Worm (Caenorhabditis elegans) whole organism, L4 larva: ENCODE results near the gene lgg-3.
A peak's percentile ranks its signal among the peaks of the same experiment; 100 is the strongest.

ENCODE experiments used
- F49E8.2 ChIP-seq: sonication (generic microtip); optimal IDR thresholded peaks from 2 replicates; lab custom pipeline; 2016; ENCODE audit warnings: missing compliant biosample characterization, mild to moderate bottlenecking, missing genetic modification characterization, borderline replicate concordance
- R02D3.7 ChIP-seq: fragments of 150-350 bp; sonication (generic microtip); optimal IDR thresholded peaks from 3 replicates; lab custom pipeline; 2014; ENCODE audit warnings: missing biosample characterization, missing genetic modification characterization
- T26A8.4 ChIP-seq: fragments of 200-800 bp; sonication (Bioruptor generic); IDR thresholded peaks from 2 replicates; pipeline ENCODE4 v1.3.6; 2022; ENCODE audit warnings: missing genetic modification characterization, missing compliant biosample characterization
- Y105C5A.15 ChIP-seq: fragments of 200-800 bp; sonication (Bioruptor generic); IDR thresholded peaks from 2 replicates; pipeline ENCODE4 v1.3.6; 2022; ENCODE audit warnings: missing genetic modification characterization, missing compliant biosample characterization
- Y48G9A.11 ChIP-seq: fragments of 200-800 bp; sonication (Bioruptor generic); IDR thresholded peaks from 2 replicates; pipeline ENCODE4 v1.3.6; 2022; ENCODE audit warnings: missing genetic modification reagents, missing genetic modification characterization, missing compliant biosample characterization
- Y75B8A.6 ChIP-seq: fragments of 200-800 bp; sonication (Bioruptor generic); IDR thresholded peaks from 2 replicates; pipeline ENCODE4 v1.3.6; 2022; ENCODE audit warnings: missing genetic modification reagents, missing genetic modification characterization, missing compliant biosample characterization
- ZK337.2 ChIP-seq: fragments of 200-800 bp; sonication (Bioruptor generic); IDR thresholded peaks from 2 replicates; pipeline ENCODE4 v1.3.6; 2022; ENCODE audit warnings: missing genetic modification reagents, missing genetic modification characterization, missing compliant biosample characterization
- aha-1 ChIP-seq: fragments of 150-350 bp; peaks from one replicate; lab custom pipeline; 2014; ENCODE audit warnings: missing biosample characterization, missing genetic modification characterization
- arid-1 ChIP-seq: fragments of 200-800 bp; sonication (Bioruptor generic); conservative IDR thresholded peaks from 2 replicates; pipeline ENCODE4 v1.3.6; 2022; ENCODE audit warnings: missing genetic modification reagents, missing genetic modification characterization, missing compliant biosample characterization
- ceh-28 ChIP-seq: fragments of 150-350 bp; optimal IDR thresholded peaks from 2 replicates; lab custom pipeline; 2014; ENCODE audit warnings: missing biosample characterization, missing genetic modification reagents, missing genetic modification characterization
- ceh-62 ChIP-seq: sonication (generic microtip); optimal IDR thresholded peaks from 2 replicates; lab custom pipeline; 2017; ENCODE audit warnings: missing biosample characterization, missing genetic modification characterization
- ces-1 ChIP-seq: fragments of 150-350 bp; sonication (generic microtip); optimal IDR thresholded peaks from 4 replicates; lab custom pipeline; 2014; ENCODE audit warnings: missing biosample characterization, missing genetic modification reagents, missing genetic modification characterization
- cey-2 ChIP-seq: sonication (generic microtip); optimal IDR thresholded peaks from 3 replicates; lab custom pipeline; 2017; ENCODE audit warnings: missing genetic modification characterization, mild to moderate bottlenecking, missing compliant biosample characterization, antibody characterized with exemption, borderline replicate concordance; ENCODE audit not compliant: insufficient read depth
- daf-16 ChIP-seq, 3 experiments: sonication (generic microtip); optimal IDR thresholded peaks; 2 replicates each; lab custom pipeline; 2016 to 2017; ENCODE audit warnings: missing genetic modification characterization in 3 of 3, missing genetic modification reagents in 3 of 3, mild to moderate bottlenecking in 2 of 3, missing compliant biosample characterization in 2 of 3, missing biosample characterization in 1 of 3, moderate library complexity in 1 of 3
- dmd-6 ChIP-seq: fragments of 200-800 bp; sonication (Bioruptor generic); IDR thresholded peaks from 2 replicates; pipeline ENCODE4 v1.3.6; 2022; ENCODE audit warnings: missing genetic modification reagents, missing genetic modification characterization, missing compliant biosample characterization
- egl-43 ChIP-seq: fragments of 200-800 bp; sonication (Bioruptor generic); IDR thresholded peaks from 2 replicates; pipeline ENCODE4 v1.3.6; 2022; ENCODE audit warnings: missing genetic modification reagents, missing genetic modification characterization, missing compliant biosample characterization
- fkh-10 ChIP-seq: fragments of 150-350 bp; optimal IDR thresholded peaks from 2 replicates; lab custom pipeline; 2014; ENCODE audit warnings: missing biosample characterization, missing genetic modification reagents, missing genetic modification characterization
- hlh-30 ChIP-seq: sonication (generic microtip); optimal IDR thresholded peaks from 2 replicates; lab custom pipeline; 2017; ENCODE audit warnings: antibody characterized with exemption, mild to moderate bottlenecking, missing genetic modification characterization, missing compliant biosample characterization; ENCODE audit not compliant: insufficient read depth
- lin-1 ChIP-seq: fragments of 200-800 bp; sonication (Bioruptor generic); IDR thresholded peaks from 2 replicates; pipeline ENCODE4 v1.3.6; 2022; ENCODE audit warnings: missing genetic modification reagents, missing genetic modification characterization, missing compliant biosample characterization
- lin-13 ChIP-seq: fragments of 150-350 bp; optimal IDR thresholded peaks from 2 replicates; lab custom pipeline; 2014; ENCODE audit warnings: missing biosample characterization, missing genetic modification reagents, missing genetic modification characterization
- lin-38 ChIP-seq: fragments of 200-800 bp; sonication (Bioruptor generic); IDR thresholded peaks from 2 replicates; pipeline ENCODE4 v1.3.6; 2022; ENCODE audit warnings: missing genetic modification reagents, missing genetic modification characterization, missing compliant biosample characterization
- lir-3 ChIP-seq: sonication (generic microtip); optimal IDR thresholded peaks from 2 replicates; lab custom pipeline; 2016; ENCODE audit warnings: mild to moderate bottlenecking, missing genetic modification characterization, missing compliant biosample characterization
- mdt-29 ChIP-seq: fragments of 200-800 bp; sonication (Bioruptor generic); IDR thresholded peaks from 2 replicates; pipeline ENCODE4 v1.3.6; 2022; ENCODE audit warnings: missing genetic modification reagents, missing genetic modification characterization, missing compliant biosample characterization
- mep-1 ChIP-seq: fragments of 150-350 bp; sonication (generic microtip); optimal IDR thresholded peaks from 3 replicates; lab custom pipeline; 2014; ENCODE audit warnings: missing biosample characterization, missing genetic modification characterization
- mes-2 ChIP-seq: sonication (generic microtip); optimal IDR thresholded peaks from 2 replicates; lab custom pipeline; 2016; ENCODE audit warnings: missing genotype, mild to moderate bottlenecking, missing genetic modification characterization, missing compliant biosample characterization; ENCODE audit not compliant: poor library complexity, severe bottlenecking
- mxl-2 ChIP-seq: fragments of 200-800 bp; sonication (Bioruptor generic); conservative IDR thresholded peaks from 2 replicates; pipeline ENCODE4 v1.3.6; 2022; ENCODE audit warnings: missing genetic modification reagents, missing genetic modification characterization, missing compliant biosample characterization
- mxl-3 ChIP-seq: fragments of 200-800 bp; sonication (Bioruptor generic); optimal IDR thresholded peaks from 2 replicates; lab custom pipeline; 2018; ENCODE audit warnings: mild to moderate bottlenecking, missing genetic modification characterization, missing compliant biosample characterization
- nhr-102 ChIP-seq: sonication (generic microtip); optimal IDR thresholded peaks from 2 replicates; lab custom pipeline; 2016; ENCODE audit warnings: mild to moderate bottlenecking, missing genetic modification characterization, moderate library complexity, missing compliant biosample characterization
- nhr-25 ChIP-seq: sonication (generic microtip); optimal IDR thresholded peaks from 2 replicates; lab custom pipeline; 2017; ENCODE audit warnings: missing genetic modification characterization, mild to moderate bottlenecking, missing compliant biosample characterization, antibody characterized with exemption, moderate library complexity, borderline replicate concordance; ENCODE audit not compliant: insufficient read depth
- nhr-28 ChIP-seq: fragments of 150-350 bp; optimal IDR thresholded peaks from 2 replicates; lab custom pipeline; 2014; ENCODE audit warnings: missing biosample characterization, missing genetic modification characterization
- nhr-77 ChIP-seq: fragments of 150-350 bp; optimal IDR thresholded peaks from 2 replicates; lab custom pipeline; 2014; ENCODE audit warnings: missing biosample characterization, missing genetic modification characterization
- sdz-12 ChIP-seq: fragments of 200-800 bp; sonication (Bioruptor generic); optimal IDR thresholded peaks from 2 replicates; lab custom pipeline; 2018; ENCODE audit warnings: mild to moderate bottlenecking, missing genetic modification characterization, missing compliant biosample characterization
- set-16 ChIP-seq: fragments of 200-800 bp; sonication (Bioruptor generic); IDR thresholded peaks from 2 replicates; pipeline ENCODE4 v1.3.6; 2022; ENCODE audit warnings: missing genetic modification reagents, missing genetic modification characterization, missing compliant biosample characterization
- snpc-1.2 ChIP-seq: fragments of 200-800 bp; sonication (Bioruptor generic); IDR thresholded peaks from 2 replicates; pipeline ENCODE4 v1.3.6; 2022; ENCODE audit warnings: missing genetic modification reagents, missing genetic modification characterization, missing compliant biosample characterization
- snpc-4 ChIP-seq: fragments of 150-350 bp; optimal IDR thresholded peaks from 2 replicates; lab custom pipeline; 2014; ENCODE audit warnings: missing biosample characterization, missing genetic modification characterization
- tag-97 ChIP-seq: fragments of 200-800 bp; sonication (Bioruptor generic); IDR thresholded peaks from 2 replicates; pipeline ENCODE4 v1.3.6; 2022; ENCODE audit warnings: missing genetic modification characterization, missing compliant biosample characterization
- unc-130 ChIP-seq: sonication (generic microtip); optimal IDR thresholded peaks from 2 replicates; lab custom pipeline; 2016; ENCODE audit warnings: missing genetic modification reagents, missing genetic modification characterization, missing compliant biosample characterization
- unc-39 ChIP-seq: sonication (generic microtip); optimal IDR thresholded peaks from 2 replicates; lab custom pipeline; 2017; ENCODE audit warnings: missing biosample characterization, missing genetic modification characterization
- unc-62 ChIP-seq, 3 experiments: fragments of 150-350 bp in 1 of 3; sonication (generic microtip); optimal IDR thresholded peaks in 2 of 3; peaks in 1 of 3; 1 replicate in 1 of 3; 2 replicates in 2 of 3; lab custom pipeline; 2014 to 2017; ENCODE audit warnings: missing biosample characterization in 3 of 3, missing genetic modification characterization in 3 of 3, missing genetic modification reagents in 3 of 3, missing genotype in 1 of 3
- vab-7 ChIP-seq: fragments of 200-800 bp; sonication (Bioruptor generic); IDR thresholded peaks from 2 replicates; pipeline ENCODE4 v1.3.6; 2022; ENCODE audit warnings: missing genetic modification reagents, missing genetic modification characterization, missing compliant biosample characterization
- zag-1 ChIP-seq: fragments of 150-350 bp; optimal IDR thresholded peaks from 2 replicates; lab custom pipeline; 2014; ENCODE audit warnings: missing biosample characterization, missing genetic modification characterization
- ztf-11 ChIP-seq: fragments of 150-350 bp; optimal IDR thresholded peaks from 2 replicates; lab custom pipeline; 2014; ENCODE audit warnings: missing biosample characterization, missing genetic modification characterization

lgg-3 gene

DNA sequence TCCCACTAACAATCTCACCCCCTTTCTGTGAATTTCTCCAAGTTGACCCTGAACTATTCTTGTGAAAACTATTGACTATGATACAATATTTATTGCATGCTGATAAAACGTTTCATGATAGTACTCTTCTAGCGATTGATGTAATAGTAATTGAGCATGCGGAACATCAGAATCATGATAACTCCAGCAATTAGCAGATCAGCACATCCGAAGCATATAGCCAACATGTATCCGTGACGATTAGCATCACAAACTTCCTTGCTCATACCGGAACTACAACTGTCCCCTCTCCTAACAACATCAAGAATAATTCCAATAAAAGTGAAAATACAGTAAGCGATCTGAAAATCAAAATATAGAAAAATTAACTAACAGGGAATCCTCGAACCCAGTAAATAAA lies 32.2 kb upstream of the lgg-3 start:
- TF ChIP-seq lir-3 (tag; lab: Kevin White, UChicago) (no peak), lin-13 (GFP tag; lab: Kevin White, UChicago) (no peak), nhr-28 (tag; lab: Kevin White, UChicago) (no peak), R02D3.7 (tag; lab: Kevin White, UChicago) (no peak), unc-130 (no peak), lin-1 (GFP tag; lab: Robert Waterston, UW) (no peak), nhr-77 (tag; lab: Kevin White, UChicago) (no peak), aha-1 (tag; lab: Kevin White, UChicago) (peak; percentile 28), unc-62 (GFP tag; optimal IDR thresholded peaks at IDR 0.05 in 1 of 2; lab: Kevin White, UChicago) (peak in 1 of 2 experiments; percentile 28), unc-62 (tag; optimal IDR thresholded peaks at IDR 0.05; lab: Kevin White, UChicago) (no peak), ztf-11 (no peak), cey-2 (no peak), set-16 (no peak), zag-1 (tag; lab: Kevin White, UChicago) (no peak), mes-2 (tag; lab: Kevin White, UChicago) (no peak), hlh-30 (tag; lab: Kevin White, UChicago) (no peak), arid-1 (GFP tag; lab: Robert Waterston, UW) (no peak), ceh-28 (tag; lab: Kevin White, UChicago) (no peak)

DNA sequence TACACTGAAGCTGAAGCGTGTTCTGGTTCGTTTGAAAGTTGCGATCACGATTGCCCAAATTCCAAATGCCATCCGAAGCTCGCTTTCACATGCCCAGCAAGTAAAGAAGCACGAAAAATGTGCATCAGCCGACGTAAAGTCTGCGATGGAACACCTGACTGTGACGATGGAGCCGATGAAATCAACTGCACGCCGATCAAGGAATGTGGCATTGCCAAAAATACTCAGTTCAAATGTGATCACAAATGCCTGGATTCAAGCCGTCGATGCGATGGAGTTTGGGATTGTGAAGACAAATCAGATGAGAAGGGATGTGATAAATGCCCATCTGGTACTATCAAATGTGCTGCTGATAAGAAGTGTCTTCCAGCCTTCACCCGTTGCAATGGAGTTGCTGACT lies 31.6 kb upstream of the lgg-3 start:
- no peak for TF ChIP-seq mdt-29
- peak; percentile 93 for TF ChIP-seq aha-1 (tag; lab: Kevin White, UChicago)
- TF ChIP-seq Y75B8A.6 (GFP tag; lab: Robert Waterston, UW) = no peak
- TF ChIP-seq T26A8.4 = no peak
- TF ChIP-seq vab-7 (GFP tag; lab: Robert Waterston, UW) = no peak

DNA sequence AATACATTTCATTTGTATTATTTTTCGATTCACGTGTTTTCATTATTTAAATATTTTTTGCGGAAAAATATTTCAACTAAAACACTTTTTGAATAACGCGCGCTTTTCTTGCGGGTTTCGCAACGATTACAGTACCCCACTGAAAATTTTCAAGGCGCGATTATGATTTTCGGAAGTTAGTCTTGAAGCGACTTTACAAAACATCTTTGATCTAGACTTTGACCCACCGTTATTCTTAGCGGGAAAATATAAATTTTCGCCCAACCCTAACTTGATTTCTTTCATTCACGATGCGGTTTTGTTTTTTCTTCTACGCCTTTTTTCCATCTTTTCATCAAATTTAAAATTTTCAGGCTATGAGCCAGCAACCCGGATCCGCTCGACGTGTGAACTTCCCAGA lies 30.0 kb upstream of the lgg-3 start, which contains the start of gene egg-1:
Gene egg-1, plus strand, starts transcription at position 354 of the 400 bp plus-strand sequence.
- TF ChIP-seq lin-38 = no peak; the same call in 1 of the 2 replicates
- no peak for TF ChIP-seq unc-39 (tag; lab: Kevin White, UChicago)
- peak; percentile 78 for TF ChIP-seq Y48G9A.11 (GFP tag; lab: Robert Waterston, UW)
- TF ChIP-seq mxl-2 (GFP tag; lab: Robert Waterston, UW) = no peak
- no peak for TF ChIP-seq sdz-12 (GFP tag; lab: Kevin White, UChicago)
- no peak for TF ChIP-seq nhr-102
- no peak for TF ChIP-seq mxl-3 (GFP tag; lab: Kevin White, UChicago)
- no peak for TF ChIP-seq ZK337.2 (GFP tag; lab: Robert Waterston, UW)
- TF ChIP-seq daf-16 (GFP tag; optimal IDR thresholded peaks at IDR 0.05; lab: Kevin White, UChicago) = no peak
- TF ChIP-seq daf-16 (tag; optimal IDR thresholded peaks at IDR 0.05; lab: Kevin White, UChicago) = no peak
- no peak for TF ChIP-seq Y105C5A.15 (GFP tag; lab: Robert Waterston, UW)
- no peak for TF ChIP-seq mes-2 (tag; lab: Kevin White, UChicago)
- TF ChIP-seq ceh-28 (tag; lab: Kevin White, UChicago) = no peak
- no peak for TF ChIP-seq snpc-4 (tag; lab: Kevin White, UChicago)
- no peak for TF ChIP-seq zag-1 (tag; lab: Kevin White, UChicago)
- TF ChIP-seq egl-43 (GFP tag; lab: Robert Waterston, UW) = no peak
- TF ChIP-seq F49E8.2 (tag; lab: Kevin White, UChicago) = peak; percentile 91
- TF ChIP-seq aha-1 (tag; lab: Kevin White, UChicago) = peak; percentile 40
- no peak for TF ChIP-seq ceh-62 (tag; lab: Kevin White, UChicago)
- TF ChIP-seq hlh-30 (tag; lab: Kevin White, UChicago) = no peak
- no peak for TF ChIP-seq nhr-28 (tag; lab: Kevin White, UChicago)
- no peak for TF ChIP-seq ces-1 (GFP tag; lab: Kevin White, UChicago)
- TF ChIP-seq snpc-1.2 (GFP tag; lab: Robert Waterston, UW) = peak; percentile 43; the same call in 1 of the 2 replicates
- no peak for TF ChIP-seq dmd-6 (GFP tag; lab: Robert Waterston, UW)
- TF ChIP-seq mep-1 (tag; lab: Kevin White, UChicago) = no peak
- 0 out of 2 replicates have a peak, but pooled peaks have one; percentile 10 for TF ChIP-seq mdt-29
- TF ChIP-seq tag-97 (GFP tag; lab: Robert Waterston, UW) = no peak
- TF ChIP-seq fkh-10 (GFP tag; lab: Kevin White, UChicago) = no peak
- TF ChIP-seq nhr-25 (tag; lab: Kevin White, UChicago) = no peak
- no peak for TF ChIP-seq cey-2
- TF ChIP-seq unc-130 = peak; percentile 85
